Worm (Caenorhabditis elegans): ENCODE measurements around the gene grsp-4.

grsp-4 gene

DNA sequence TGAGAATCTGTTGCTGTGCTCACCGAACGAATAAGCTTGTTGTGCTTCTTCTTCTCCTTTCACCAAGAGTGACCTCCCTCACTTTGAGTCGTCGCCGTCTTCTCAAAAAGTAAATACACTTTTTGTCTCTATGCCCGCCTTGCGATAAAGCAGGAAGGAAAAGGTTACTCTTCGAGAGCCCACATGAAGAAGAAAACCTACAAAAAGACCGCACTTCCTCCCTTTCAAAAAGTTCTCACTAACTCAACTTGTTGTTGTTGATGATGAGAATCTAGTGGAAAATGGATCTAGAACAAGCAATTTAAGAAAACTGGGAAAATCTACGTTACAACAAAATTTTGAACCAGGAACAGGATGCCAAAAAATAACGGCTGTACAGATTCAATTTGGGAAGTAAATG, 34.3 kb upstream of the grsp-4 start, which contains the start of gene C50E3.6:
Gene C50E3.6 (minus strand): TSS at position 101 of the 400 bp plus-strand sequence.
- TF ChIP-seq dpl-1 (GFP tag; optimal IDR thresholded peaks at IDR 0.05) (no peak), K11D2.4 (GFP tag; IDR thresholded peaks at IDR 0.05) (no peak), F37B4.10 (GFP tag; IDR thresholded peaks at IDR 0.05) (no peak), xnd-1 (tag; optimal IDR thresholded peaks at IDR 0.05) (no peak), ccch-3 (GFP tag; optimal IDR thresholded peaks at IDR 0.05) (no peak), F49E8.2 (tag; optimal IDR thresholded peaks at IDR 0.05; ENCODE audit: insufficient read depth) (no peak), egl-44 (GFP tag; IDR thresholded peaks at IDR 0.05) (no peak), ets-4 (GFP tag; optimal IDR thresholded peaks at IDR 0.05) (no peak), rec-8 (tag; optimal IDR thresholded peaks at IDR 0.05) (no peak), D2030.7 (GFP tag; IDR thresholded peaks at IDR 0.05) (no peak), tbx-9 (tag; optimal IDR thresholded peaks at IDR 0.05; ENCODE audit: borderline replicate concordance) (no peak), lsy-27 (tag; optimal IDR thresholded peaks at IDR 0.05; ENCODE audit: borderline replicate concordance, insufficient read depth) (no peak), pbrm-1 (GFP tag; IDR thresholded peaks at IDR 0.05) (no peak), somi-1 (GFP tag; optimal IDR thresholded peaks at IDR 0.05) (no peak)

DNA sequence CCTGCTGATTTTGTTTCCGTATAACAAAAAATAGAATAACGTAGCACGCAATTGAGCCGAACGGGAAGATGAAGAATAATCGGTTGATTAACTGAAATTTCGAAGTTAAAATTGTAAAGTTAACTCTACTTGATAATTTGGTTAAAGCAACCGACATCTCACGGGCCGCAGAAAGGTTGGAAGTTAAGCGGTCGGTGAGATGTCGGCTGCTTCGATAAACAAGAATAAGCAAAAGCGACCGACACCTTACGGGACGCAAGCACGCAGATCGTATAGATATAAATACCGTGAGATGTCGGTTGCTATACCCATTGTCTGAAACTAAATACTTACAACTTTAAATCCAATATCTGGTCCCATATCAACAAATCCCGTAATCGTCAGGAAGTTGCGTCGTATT, 29.6 kb upstream of the grsp-4 start:
- TF ChIP-seq snpc-4 (GFP tag; optimal IDR thresholded peaks at IDR 0.05) (no peak), snpc-4 (tag; optimal IDR thresholded peaks at IDR 0.05) (peak in 2 of 4 experiments; percentile 72 to 81), lsy-27 (tag; optimal IDR thresholded peaks at IDR 0.05; ENCODE audit: borderline replicate concordance, insufficient read depth) (no peak), snpc-1.1 (tag; optimal IDR thresholded peaks at IDR 0.05; ENCODE audit: insufficient read depth) (peak; percentile 59)

DNA sequence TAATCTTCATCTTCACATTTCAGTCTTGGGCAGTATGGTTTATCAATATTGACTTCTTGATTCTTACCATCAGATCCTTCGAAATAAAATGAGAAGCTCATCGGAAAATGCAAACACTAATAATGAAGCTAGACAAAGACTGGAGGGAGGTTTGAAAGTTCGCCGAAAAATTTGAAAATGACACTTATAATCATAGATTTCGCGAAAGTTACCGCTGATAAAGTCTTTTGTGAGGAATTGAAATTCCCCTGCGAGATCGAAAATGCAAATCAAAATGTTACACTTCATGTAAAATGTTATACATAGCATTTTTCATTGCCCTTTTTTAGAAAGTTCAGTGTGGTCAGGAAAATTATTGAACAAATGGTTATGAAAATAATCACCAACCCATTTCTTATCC, 26.5 kb upstream of the grsp-4 start, which contains the start of gene C50E3.7:
Gene C50E3.7 (minus strand): TSS at position 101 of the 400 bp plus-strand sequence.
- TF ChIP-seq C17E4.6 (GFP tag; IDR thresholded peaks at IDR 0.05): no peak
- no peak for TF ChIP-seq ztf-3 (GFP tag; optimal IDR thresholded peaks at IDR 0.05)
- no peak for TF ChIP-seq snpc-3.4 (tag; optimal IDR thresholded peaks at IDR 0.05)
- no peak for TF ChIP-seq bed-1 (GFP tag; IDR thresholded peaks at IDR 0.05)
- no peak for TF ChIP-seq B0261.1 (tag; optimal IDR thresholded peaks at IDR 0.05)
- TF ChIP-seq bed-2 (GFP tag; IDR thresholded peaks at IDR 0.05): no peak

DNA sequence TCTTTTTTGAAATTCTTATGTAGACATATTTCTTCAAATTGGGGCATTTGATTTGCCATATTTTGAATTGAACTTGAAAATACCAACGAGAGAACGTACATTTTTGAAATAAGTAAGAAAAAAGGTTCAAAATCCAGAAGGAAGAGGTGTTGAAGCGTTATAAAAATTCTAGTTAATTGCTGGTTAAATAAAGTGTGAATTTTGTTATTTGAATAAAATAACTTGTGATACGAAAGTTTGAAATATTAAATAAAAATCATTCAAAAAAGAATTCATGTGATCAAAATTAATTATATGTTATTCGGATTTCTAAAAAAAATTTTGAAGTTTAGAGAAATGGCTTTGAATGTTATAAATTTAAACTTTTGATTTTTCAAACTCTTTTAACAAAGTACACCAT, 24.6 kb upstream of the grsp-4 start, which contains the start of gene C50E3.9:
Gene C50E3.9 (minus strand): TSS at position 101 of the 400 bp plus-strand sequence.
- TF ChIP-seq K11D2.4 (GFP tag; IDR thresholded peaks at IDR 0.05) (no peak), F37B4.10 (GFP tag; IDR thresholded peaks at IDR 0.05) (no peak), chd-7 (tag; optimal IDR thresholded peaks at IDR 0.05) (no peak), tlf-1 (GFP tag; optimal IDR thresholded peaks at IDR 0.05) (no peak), tbp1 (GFP tag; optimal IDR thresholded peaks at IDR 0.05) (no peak), B0261.1 (tag; optimal IDR thresholded peaks at IDR 0.05) (no peak), lin-40 (tag; optimal IDR thresholded peaks at IDR 0.05) (no peak), rpc-1 (optimal IDR thresholded peaks at IDR 0.05) (no peak), rpc-1 (tag; optimal IDR thresholded peaks at IDR 0.05) (no peak), ztf-22 (GFP tag; optimal IDR thresholded peaks at IDR 0.05) (no peak), Y53G8AR.9 (GFP tag; conservative IDR thresholded peaks at IDR 0.05) (no peak), ceh-100 (GFP tag; IDR thresholded peaks at IDR 0.05) (no peak)

DNA sequence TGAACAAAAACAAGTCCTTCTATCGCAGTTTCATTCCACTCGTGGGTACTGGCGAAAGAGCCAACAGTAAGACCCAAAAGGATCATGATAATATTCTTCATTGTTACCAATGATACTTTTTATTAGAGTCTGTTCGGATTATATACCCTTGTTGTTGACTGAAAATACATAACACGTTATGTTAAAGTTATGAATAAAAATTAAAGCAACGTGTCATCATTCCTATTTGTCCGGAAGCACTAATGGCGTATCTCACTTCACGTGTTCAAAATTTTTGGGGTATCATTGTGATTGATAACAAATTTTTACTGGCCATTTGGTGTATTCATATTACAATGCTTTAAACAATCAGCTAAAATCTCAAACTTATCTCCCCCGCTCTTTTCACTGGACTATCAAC, 23.3 kb upstream of the grsp-4 start, which contains the start of gene scl-26:
Gene scl-26 (minus strand): TSS at position 101 of the 400 bp plus-strand sequence.
- TF ChIP-seq K12H6.12 (tag; optimal IDR thresholded peaks at IDR 0.05) (no peak), lsl-1 (GFP tag; optimal IDR thresholded peaks at IDR 0.05) (no peak), ztf-6 (GFP tag; IDR thresholded peaks at IDR 0.05) (no peak), madf-3 (GFP tag; IDR thresholded peaks at IDR 0.05) (no peak), rcor-1 (GFP tag; IDR thresholded peaks at IDR 0.05) (no peak), hmg-1.2 (GFP tag; IDR thresholded peaks at IDR 0.05) (no peak), sptf-2 (GFP tag; optimal IDR thresholded peaks at IDR 0.05) (no peak), zim-3 (tag; optimal IDR thresholded peaks at IDR 0.05) (no peak), fkh-3 (tag; optimal IDR thresholded peaks at IDR 0.05) (no peak), F57C9.4 (tag; optimal IDR thresholded peaks at IDR 0.05) (no peak), gei-17 (GFP tag; optimal IDR thresholded peaks at IDR 0.05) (no peak), nhr-179 (tag; optimal IDR thresholded peaks at IDR 0.05) (no peak)
